Fruit fly (Drosophila melanogaster): ENCODE measurements around the gene Lk6.

The Lk6 gene

dm6 chr3R:11779357-11780018, 15.2 kb upstream of the Lk6 start (continued):
- TF ChIP-seq pnt (GFP tag; optimal IDR thresholded peaks at IDR 0.05) (peak; percentile 61), ftz-f1 (GFP tag; optimal IDR thresholded peaks at IDR 0.05) (no peak), lola (GFP tag; optimal IDR thresholded peaks at IDR 0.05) (peak in 1 of 3 experiments; percentile 97), CG12769 (tag; optimal IDR thresholded peaks at IDR 0.05) (no peak), HLHmδ (GFP tag; optimal IDR thresholded peaks at IDR 0.05) (peak; percentile 72), CG3838 (GFP tag; optimal IDR thresholded peaks at IDR 0.05) (peak; percentile 59), CG1233 (GFP tag; optimal IDR thresholded peaks at IDR 0.05) (peak; percentile 32), repo (GFP tag; optimal IDR thresholded peaks at IDR 0.05) (peak; percentile 3), fru (optimal IDR thresholded peaks at IDR 0.05) (no peak), CG12942 (GFP tag; optimal IDR thresholded peaks at IDR 0.05) (peak; percentile 49), chinmo (GFP tag; IDR thresholded peaks at IDR 0.05; ENCODE audit: partially characterized antibody) (0 out of 4 replicates have a peak, but pooled peaks have one; percentile 22), Adf1 (GFP tag; IDR thresholded peaks at IDR 0.05) (no peak), CG11247 (GFP tag; IDR thresholded peaks at IDR 0.05) (no peak), CG16815 (GFP tag; optimal IDR thresholded peaks at IDR 0.05) (peak; percentile 78), Ptx1 (GFP tag; IDR thresholded peaks at IDR 0.05) (peak; percentile 35; the same call in 1 of the 2 replicates), tgo (GFP tag; IDR thresholded peaks at IDR 0.05) (peak; percentile 52; the same call in 2 of the 3 replicates), CHES-1-like (GFP tag; optimal IDR thresholded peaks at IDR 0.05) (peak; percentile 26), ap (GFP tag; IDR thresholded peaks at IDR 0.05) (peak; percentile 58), zf30C (GFP tag; optimal IDR thresholded peaks at IDR 0.05) (no peak), CG30020 (tag; optimal IDR thresholded peaks at IDR 0.05) (peak; percentile 10), CG31441 (GFP tag; IDR thresholded peaks at IDR 0.05) (peak; percentile 72; the same call in 1 of the 2 replicates), dmrt99B (tag; optimal IDR thresholded peaks at IDR 0.05) (peak; percentile 74), knrl (GFP tag; IDR thresholded peaks at IDR 0.05; ENCODE audit: partially characterized antibody) (no peak), hb (GFP tag; IDR thresholded peaks at IDR 0.05; ENCODE audit: partially characterized antibody) (no peak), CG12071 (GFP tag; optimal IDR thresholded peaks at IDR 0.05) (no peak), cato (GFP tag; optimal IDR thresholded peaks at IDR 0.05; ENCODE audit: borderline replicate concordance) (peak; percentile 67), Six4 (GFP tag; optimal IDR thresholded peaks at IDR 0.05) (peak; percentile 57), crol (GFP tag; IDR thresholded peaks at IDR 0.05) (peak; percentile 95), CG7963 (GFP tag; IDR thresholded peaks at IDR 0.05; ENCODE audit: partially characterized antibody) (no peak), CG13123 (GFP tag; optimal IDR thresholded peaks at IDR 0.05) (peak; percentile 55), Dll (GFP tag; IDR thresholded peaks at IDR 0.05; ENCODE audit: partially characterized antibody) (no peak), CG4328 (GFP tag; optimal IDR thresholded peaks at IDR 0.05) (no peak), GATAe (GFP tag; conservative IDR thresholded peaks at IDR 0.05) (no peak), Atf3 (GFP tag; optimal IDR thresholded peaks at IDR 0.05) (peak; percentile 36), CG43689 (GFP tag; IDR thresholded peaks at IDR 0.05) (no peak), aop (GFP tag; IDR thresholded peaks at IDR 0.05) (no peak), CG6272 (GFP tag; IDR thresholded peaks at IDR 0.05) (no peak; the same call in 1 of the 2 replicates), CG1024 (GFP tag; IDR thresholded peaks at IDR 0.05) (0 out of 2 replicates have a peak, but pooled peaks have one; percentile 26), CG7271 (tag; optimal IDR thresholded peaks at IDR 0.05) (no peak), CG17361 (GFP tag; IDR thresholded peaks at IDR 0.05) (peak; percentile 50; the same call in 1 of the 3 replicates), odd (GFP tag; optimal IDR thresholded peaks at IDR 0.05) (peak; percentile 63), Nf-YA (GFP tag; IDR thresholded peaks at IDR 0.05) (no peak), CG17385 (GFP tag; optimal IDR thresholded peaks at IDR 0.05) (peak; percentile 42), CG11695 (GFP tag; IDR thresholded peaks at IDR 0.05) (no peak), CG1832 (GFP tag; optimal IDR thresholded peaks at IDR 0.05) (no peak), Abd-B (GFP tag; optimal IDR thresholded peaks at IDR 0.05) (peak; percentile 81), CG14667 (GFP tag; IDR thresholded peaks at IDR 0.05) (no peak), emc (GFP tag; optimal IDR thresholded peaks at IDR 0.05) (no peak), Usf (GFP tag; optimal IDR thresholded peaks at IDR 0.05) (peak; percentile 78), Optix (GFP tag; IDR thresholded peaks at IDR 0.05) (peak; percentile 27; the same call in 1 of the 3 replicates)
